Worm (Caenorhabditis elegans): ENCODE measurements around the gene miga-1.

ce11 chrV:12404544-12404943 is 3.9 kb upstream of the miga-1 start, which contains the start of gene K01D12.9:
- no peak for TF ChIP-seq ama-1 (optimal IDR thresholded peaks at IDR 0.05)
- no peak for TF ChIP-seq tbx-37 (GFP tag; conservative IDR thresholded peaks at IDR 0.05)
- TF ChIP-seq tbx-11 (GFP tag; IDR thresholded peaks at IDR 0.05): no peak
- no peak for TF ChIP-seq ceh-36 (tag; optimal IDR thresholded peaks at IDR 0.05)
- TF ChIP-seq flt-1 (GFP tag; IDR thresholded peaks at IDR 0.05): no peak

All from whole organism, early embryonic.